Worm (Caenorhabditis elegans) whole organism, L3 larva: Measurements from ENCODE around the gene dnj-15.

Source experiments
- ama-1 ChIP-seq: fragments of 150-350 bp; optimal IDR thresholded peaks from 2 replicates; lab custom pipeline; 2018
- fos-1 ChIP-seq: fragments of 150-350 bp; optimal IDR thresholded peaks from 2 replicates; lab custom pipeline; 2014; ENCODE audit warnings: missing biosample characterization, missing genetic modification characterization
- jun-1 ChIP-seq: fragments of 150-350 bp; optimal IDR thresholded peaks from 2 replicates; lab custom pipeline; 2014; ENCODE audit warnings: missing biosample characterization, missing genetic modification reagents, missing genetic modification characterization
- lin-15B ChIP-seq: fragments of 150-350 bp; optimal IDR thresholded peaks from 2 replicates; lab custom pipeline; 2014; ENCODE audit warnings: missing biosample characterization, missing genetic modification characterization
- mdl-1 ChIP-seq: fragments of 150-350 bp; optimal IDR thresholded peaks from 2 replicates; lab custom pipeline; 2014; ENCODE audit warnings: missing biosample characterization, missing genetic modification characterization
- nhr-12 ChIP-seq: fragments of 150-350 bp; optimal IDR thresholded peaks from 2 replicates; lab custom pipeline; 2014; ENCODE audit warnings: missing biosample characterization, missing genetic modification characterization
- nhr-237 ChIP-seq: fragments of 150-350 bp; optimal IDR thresholded peaks from 2 replicates; lab custom pipeline; 2014; ENCODE audit warnings: missing biosample characterization, missing genetic modification characterization
- nhr-28 ChIP-seq: fragments of 150-350 bp; optimal IDR thresholded peaks from 2 replicates; lab custom pipeline; 2014; ENCODE audit warnings: missing biosample characterization, missing genetic modification characterization
- pha-4 ChIP-seq: fragments of 150-350 bp; optimal IDR thresholded peaks from 2 replicates; lab custom pipeline; 2014; ENCODE audit warnings: missing biosample characterization, missing genetic modification reagents, missing genetic modification characterization
- snpc-4 ChIP-seq: fragments of 150-350 bp; optimal IDR thresholded peaks from 2 replicates; lab custom pipeline; 2014; ENCODE audit warnings: missing biosample characterization, missing genetic modification characterization
- unc-39 ChIP-seq: sonication (generic microtip); optimal IDR thresholded peaks from 4 replicates; lab custom pipeline; 2017; ENCODE audit warnings: missing biosample characterization, missing genetic modification characterization

- TF ChIP-seq jun-1 (tag; lab: Kevin White, UChicago) (no peak), unc-39 (tag; lab: Kevin White, UChicago) (no peak), nhr-237 (tag; lab: Kevin White, UChicago) (no peak), lin-15B (tag; lab: Kevin White, UChicago) (no peak), nhr-12 (tag; lab: Kevin White, UChicago) (no peak), pha-4 (tag; lab: Kevin White, UChicago) (no peak), mdl-1 (tag; lab: Kevin White, UChicago) (no peak), ama-1 (lab: Kevin White, UChicago) (no peak), snpc-4 (tag; lab: Kevin White, UChicago) (no peak), nhr-28 (tag; lab: Kevin White, UChicago) (no peak), fos-1 (no peak)
Observed at ce11 chrIV:4204275-4204674, 28.1 kb downstream of the dnj-15 start, which contains the start of gene pax-2.
